Worm (Caenorhabditis elegans): ENCODE results near the gene F13H10.6.

DNA sequence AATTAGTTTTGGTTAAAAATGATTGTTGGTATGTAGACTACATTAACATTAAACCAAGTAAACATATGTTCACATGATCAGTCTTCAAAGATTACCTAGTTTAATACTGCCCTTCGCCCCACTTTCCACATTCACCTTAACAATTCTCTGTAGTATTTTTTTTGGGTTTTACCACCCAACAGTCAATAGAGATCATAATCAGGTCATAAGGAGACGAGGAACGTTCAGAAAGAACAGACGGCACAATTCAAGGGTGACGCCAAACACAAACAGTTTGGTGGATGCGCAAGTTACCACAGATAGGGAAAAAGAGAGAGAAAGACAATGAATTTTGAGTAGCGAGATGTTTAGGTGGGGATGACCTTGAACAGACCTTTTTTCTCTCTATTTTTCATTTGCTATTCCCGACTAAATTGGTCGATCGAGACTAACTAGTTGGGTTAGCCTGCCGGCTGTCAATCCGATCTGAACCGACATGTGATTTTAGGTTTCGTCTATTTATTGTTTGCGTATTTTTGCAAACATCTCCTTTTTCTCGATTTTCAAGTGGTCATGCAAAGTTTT lies 37.4 kb upstream of the F13H10.6 start:
- no peak for TF ChIP-seq nhr-10 (tag; optimal IDR thresholded peaks at IDR 0.05)
- TF ChIP-seq mab-5 (tag; optimal IDR thresholded peaks at IDR 0.05): no peak
- no peak for TF ChIP-seq nhr-77 (tag; optimal IDR thresholded peaks at IDR 0.05)
- no peak for TF ChIP-seq nhr-237 (tag; optimal IDR thresholded peaks at IDR 0.05)
- TF ChIP-seq ztf-4 (tag; optimal IDR thresholded peaks at IDR 0.05): no peak
- TF ChIP-seq egl-27 (tag; optimal IDR thresholded peaks at IDR 0.05): peak; percentile 27
- TF ChIP-seq nhr-12 (tag; optimal IDR thresholded peaks at IDR 0.05): no peak
- TF ChIP-seq unc-55 (GFP tag; optimal IDR thresholded peaks at IDR 0.05): no peak
- no peak for TF ChIP-seq mbf-1 (tag; optimal IDR thresholded peaks at IDR 0.05)
- no peak for TF ChIP-seq elt-1 (tag; optimal IDR thresholded peaks at IDR 0.05)
- TF ChIP-seq ztf-11 (tag; optimal IDR thresholded peaks at IDR 0.05): no peak
- peak; percentile 47 for TF ChIP-seq blmp-1 (tag; optimal IDR thresholded peaks at IDR 0.05; ENCODE audit: insufficient read depth)

Measured in whole organism, L2 larva.